Fruit fly (Drosophila melanogaster) whole organism, embryonic: ENCODE measurements around the gene CG11699.

Experiments used
- Ada2b ChIP-seq: fragments of 200-800 bp; sonication (Bioruptor generic); IDR thresholded peaks from 2 replicates; pipeline ENCODE4 v1.3.6; 2022; ENCODE audit warnings: missing biosample characterization, missing genetic modification characterization
- B-H2 ChIP-seq: fragments of 200-800 bp; sonication (Bioruptor generic); optimal IDR thresholded peaks from 2 replicates; lab custom pipeline; 2018; ENCODE audit warnings: missing biosample characterization, mild to moderate bottlenecking, missing genetic modification characterization
- Bdp1 ChIP-seq: fragments of 200-800 bp; sonication (Bioruptor generic); optimal IDR thresholded peaks from 3 replicates; lab custom pipeline; 2016; ENCODE audit warnings: missing biosample characterization, missing genetic modification characterization
- CG10274 ChIP-seq: fragments of 200-800 bp; sonication (Bioruptor generic); optimal IDR thresholded peaks from 3 replicates; lab custom pipeline; 2017; ENCODE audit warnings: missing biosample characterization, mild to moderate bottlenecking, missing genetic modification characterization
- CG10366 ChIP-seq: fragments of 200-800 bp; sonication (Bioruptor generic); IDR thresholded peaks from 2 replicates; pipeline ENCODE4 v1.3.6; 2022; ENCODE audit warnings: missing biosample characterization, missing genetic modification characterization
- CG12744 ChIP-seq: fragments of 200-800 bp; sonication (Bioruptor generic); optimal IDR thresholded peaks from 2 replicates; lab custom pipeline; 2016; ENCODE audit warnings: missing biosample characterization, missing genetic modification characterization
- CG13424 ChIP-seq: fragments of 200-800 bp; sonication (Bioruptor generic); optimal IDR thresholded peaks from 2 replicates; lab custom pipeline; 2019; ENCODE audit warnings: missing biosample characterization, mild to moderate bottlenecking, missing genetic modification characterization, moderate library complexity
- CG14050 ChIP-seq: fragments of 200-800 bp; sonication (Bioruptor generic); IDR thresholded peaks from 3 replicates; pipeline ENCODE4 v1.3.6; 2022; ENCODE audit warnings: missing biosample characterization, missing genetic modification characterization
- CG14965 ChIP-seq: fragments of 200-800 bp; sonication (Bioruptor generic); optimal IDR thresholded peaks from 2 replicates; lab custom pipeline; 2016; ENCODE audit warnings: missing biosample characterization, missing genetic modification characterization, borderline replicate concordance
- CG15269 ChIP-seq: fragments of 200-800 bp; sonication (Bioruptor generic); optimal IDR thresholded peaks from 2 replicates; lab custom pipeline; 2018; ENCODE audit warnings: missing biosample characterization, mild to moderate bottlenecking, missing genetic modification characterization, moderate library complexity
- CG1603 ChIP-seq: fragments of 200-800 bp; sonication (Bioruptor generic); optimal IDR thresholded peaks from 2 replicates; lab custom pipeline; 2019; ENCODE audit warnings: missing biosample characterization, mild to moderate bottlenecking, missing genetic modification characterization, moderate library complexity
- CG16779 ChIP-seq: fragments of 200-800 bp; sonication (Bioruptor generic); IDR thresholded peaks from 2 replicates; pipeline ENCODE4 v1.3.6; 2022; ENCODE audit warnings: missing biosample characterization, missing genetic modification characterization
- CG17385 ChIP-seq: fragments of 200-800 bp; sonication (Bioruptor generic); optimal IDR thresholded peaks from 3 replicates; lab custom pipeline; 2018; ENCODE audit warnings: missing biosample characterization, mild to moderate bottlenecking, missing genetic modification characterization
- CG17802 ChIP-seq: fragments of 200-800 bp; sonication (Bioruptor generic); optimal IDR thresholded peaks from 2 replicates; lab custom pipeline; 2018; ENCODE audit warnings: missing biosample characterization, mild to moderate bottlenecking, missing genetic modification characterization, moderate library complexity
- CG31224 ChIP-seq: fragments of 200-800 bp; sonication (Bioruptor generic); IDR thresholded peaks from 2 replicates; pipeline ENCODE4 v1.3.6; 2022; ENCODE audit warnings: missing biosample characterization, missing genetic modification characterization
- CG31388 ChIP-seq: fragments of 200-800 bp; sonication (Bioruptor generic); optimal IDR thresholded peaks from 2 replicates; lab custom pipeline; 2016; ENCODE audit warnings: missing biosample characterization, missing genetic modification characterization
- CG6272 ChIP-seq: fragments of 200-800 bp; sonication (Bioruptor generic); IDR thresholded peaks from 2 replicates; pipeline ENCODE4 v1.3.6; 2022; ENCODE audit warnings: missing biosample characterization, missing genetic modification characterization
- CG7963 ChIP-seq: fragments of 200-800 bp; sonication (Bioruptor generic); IDR thresholded peaks from 3 replicates; pipeline ENCODE4 v1.3.6; 2022; ENCODE audit warnings: missing biosample characterization, missing genetic modification characterization; ENCODE audit not compliant: partially characterized antibody
- CG8089 ChIP-seq: fragments of 200-800 bp; sonication (Bioruptor generic); optimal IDR thresholded peaks from 3 replicates; lab custom pipeline; 2016; ENCODE audit warnings: missing biosample characterization, missing genetic modification characterization
- CG8765 ChIP-seq: fragments of 200-800 bp; sonication (Bioruptor generic); IDR thresholded peaks from 2 replicates; pipeline ENCODE4 v1.3.6; 2022; ENCODE audit warnings: missing biosample characterization, missing genetic modification characterization
- D19A ChIP-seq: fragments of 200-800 bp; optimal IDR thresholded peaks from 3 replicates; lab custom pipeline; 2019; ENCODE audit warnings: missing biosample characterization, mild to moderate bottlenecking, missing genetic modification characterization, moderate library complexity
- Dfd ChIP-seq, 2 experiments: fragments of >200 bp; optimal IDR thresholded peaks; 2 replicates each; lab custom pipeline; 2017; ENCODE audit warnings: missing biosample characterization in 2 of 2, missing genetic modification characterization in 2 of 2
- Dip2 ChIP-seq: fragments of 200-800 bp; sonication (Bioruptor generic); IDR thresholded peaks from 2 replicates; pipeline ENCODE4 v1.3.6; 2022; ENCODE audit warnings: missing biosample characterization, missing genetic modification characterization
- Dip3 ChIP-seq: fragments of 200-800 bp; sonication (Bioruptor generic); optimal IDR thresholded peaks from 3 replicates; lab custom pipeline; 2016; ENCODE audit warnings: missing biosample characterization, missing genetic modification characterization
- E2f2 ChIP-seq: fragments of 200-800 bp; sonication (Bioruptor generic); IDR thresholded peaks from 2 replicates; pipeline ENCODE4 v1.3.6; 2022; ENCODE audit warnings: missing biosample characterization, missing genetic modification characterization
- HmgD ChIP-seq: fragments of 200-800 bp; sonication (Bioruptor generic); optimal IDR thresholded peaks from 3 replicates; lab custom pipeline; 2016; ENCODE audit warnings: missing biosample characterization, missing genetic modification characterization
- Lhr ChIP-seq: fragments of 200-800 bp; sonication (Bioruptor generic); optimal IDR thresholded peaks from 3 replicates; lab custom pipeline; 2017; ENCODE audit warnings: mild to moderate bottlenecking, missing biosample characterization, missing genetic modification reagents, missing genetic modification characterization
- MESR4 ChIP-seq: fragments of 200-800 bp; sonication (Bioruptor generic); optimal IDR thresholded peaks from 2 replicates; lab custom pipeline; 2018; ENCODE audit warnings: missing biosample characterization, mild to moderate bottlenecking, missing genetic modification characterization, moderate library complexity
- Sox100B ChIP-seq: fragments of 200-800 bp; sonication (Bioruptor generic); optimal IDR thresholded peaks from 3 replicates; lab custom pipeline; 2018; ENCODE audit warnings: missing biosample characterization, mild to moderate bottlenecking, missing genetic modification characterization
- Stat92E ChIP-seq, 3 experiments: fragments of >200 bp in 2 of 3; fragments of 200-800 bp in 1 of 3; sonication (Bioruptor generic) in 1 of 3; optimal IDR thresholded peaks; 2 replicates each; lab custom pipeline; 2017 to 2019; ENCODE audit warnings: missing biosample characterization in 3 of 3, missing genetic modification characterization in 3 of 3, mild to moderate bottlenecking in 1 of 3, moderate library complexity in 1 of 3
- TFAM ChIP-seq: fragments of 200-800 bp; sonication (Bioruptor generic); optimal IDR thresholded peaks from 2 replicates; lab custom pipeline; 2017; ENCODE audit warnings: missing biosample characterization, missing genetic modification characterization, inconsistent platforms
- amos ChIP-seq: fragments of 200-800 bp; sonication (Bioruptor generic); IDR thresholded peaks from 2 replicates; pipeline ENCODE4 v1.3.6; 2022; ENCODE audit warnings: missing biosample characterization, missing genetic modification characterization; ENCODE audit not compliant: partially characterized antibody
- bab2 ChIP-seq: fragments of 200-800 bp; sonication (Bioruptor generic); optimal IDR thresholded peaks from 2 replicates; lab custom pipeline; 2016; ENCODE audit warnings: missing biosample characterization, missing genetic modification characterization
- chinmo ChIP-seq: fragments of 200-800 bp; sonication (Bioruptor generic); IDR thresholded peaks from 4 replicates; pipeline ENCODE4 v1.3.6; 2022; ENCODE audit warnings: missing biosample characterization, missing genetic modification characterization; ENCODE audit not compliant: partially characterized antibody
- chm ChIP-seq: fragments of 200-800 bp; sonication (Bioruptor generic); IDR thresholded peaks from 2 replicates; pipeline ENCODE4 v1.3.6; 2022; ENCODE audit warnings: missing biosample characterization, missing genetic modification characterization
- crc ChIP-seq: fragments of 200-800 bp; sonication (Bioruptor generic); optimal IDR thresholded peaks from 2 replicates; lab custom pipeline; 2016; ENCODE audit warnings: missing biosample characterization, missing genetic modification characterization
- croc ChIP-seq: fragments of 200-800 bp; sonication (Bioruptor generic); conservative IDR thresholded peaks from 3 replicates; pipeline ENCODE4 v1.3.6; 2022; ENCODE audit warnings: missing biosample characterization, missing genetic modification characterization
- dan ChIP-seq: fragments of 200-800 bp; sonication (Bioruptor generic); IDR thresholded peaks from 2 replicates; pipeline ENCODE4 v1.3.6; 2022; ENCODE audit warnings: missing biosample characterization, missing genetic modification characterization
- dysf ChIP-seq: fragments of 200-800 bp; sonication (Bioruptor generic); IDR thresholded peaks from 3 replicates; pipeline ENCODE4 v1.3.6; 2022; ENCODE audit warnings: missing biosample characterization, missing genetic modification characterization
- eve ChIP-seq, 2 experiments: fragments of >200 bp; optimal IDR thresholded peaks; 2 replicates each; lab custom pipeline; 2017; ENCODE audit warnings: missing biosample characterization in 2 of 2, missing genetic modification characterization in 2 of 2
- fd64A ChIP-seq: fragments of 200-800 bp; sonication (Bioruptor generic); optimal IDR thresholded peaks from 3 replicates; lab custom pipeline; 2018; ENCODE audit warnings: missing biosample characterization, mild to moderate bottlenecking, missing genetic modification characterization
- hb ChIP-seq: fragments of 200-800 bp; sonication (Bioruptor generic); IDR thresholded peaks from 3 replicates; pipeline ENCODE4 v1.3.6; 2022; ENCODE audit warnings: missing biosample characterization, missing genetic modification characterization; ENCODE audit not compliant: partially characterized antibody
- her ChIP-seq: fragments of 200-800 bp; sonication (Bioruptor generic); optimal IDR thresholded peaks from 2 replicates; lab custom pipeline; 2016; ENCODE audit warnings: missing biosample characterization, missing genetic modification characterization
- mam ChIP-seq: fragments of 200-800 bp; sonication (Bioruptor generic); optimal IDR thresholded peaks from 3 replicates; lab custom pipeline; 2016; ENCODE audit warnings: missing biosample characterization, missing genetic modification characterization
- pfk ChIP-seq: fragments of 200-800 bp; sonication (Bioruptor generic); optimal IDR thresholded peaks from 2 replicates; lab custom pipeline; 2018; ENCODE audit warnings: missing biosample characterization, mild to moderate bottlenecking, missing genetic modification characterization, moderate library complexity
- run ChIP-seq: fragments of 200-800 bp; sonication (Bioruptor generic); optimal IDR thresholded peaks from 3 replicates; lab custom pipeline; 2018; ENCODE audit warnings: missing biosample characterization, mild to moderate bottlenecking, missing genetic modification characterization
- toy ChIP-seq: fragments of 200-800 bp; sonication (Bioruptor generic); IDR thresholded peaks from 2 replicates; pipeline ENCODE4 v1.3.6; 2022; ENCODE audit warnings: missing biosample characterization, missing genetic modification characterization
- unpg ChIP-seq: fragments of 200-800 bp; sonication (Bioruptor generic); optimal IDR thresholded peaks from 3 replicates; lab custom pipeline; 2018; ENCODE audit warnings: missing biosample characterization, mild to moderate bottlenecking, missing genetic modification characterization, moderate library complexity
- wor ChIP-seq: fragments of 200-800 bp; sonication (Bioruptor generic); IDR thresholded peaks from 2 replicates; pipeline ENCODE4 v1.3.6; 2022; ENCODE audit warnings: missing biosample characterization, missing genetic modification characterization
- zen ChIP-seq: fragments of 200-800 bp; sonication (Bioruptor generic); optimal IDR thresholded peaks from 3 replicates; lab custom pipeline; 2018; ENCODE audit warnings: missing biosample characterization, mild to moderate bottlenecking, missing genetic modification characterization, moderate library complexity

CG11699 gene

DNA sequence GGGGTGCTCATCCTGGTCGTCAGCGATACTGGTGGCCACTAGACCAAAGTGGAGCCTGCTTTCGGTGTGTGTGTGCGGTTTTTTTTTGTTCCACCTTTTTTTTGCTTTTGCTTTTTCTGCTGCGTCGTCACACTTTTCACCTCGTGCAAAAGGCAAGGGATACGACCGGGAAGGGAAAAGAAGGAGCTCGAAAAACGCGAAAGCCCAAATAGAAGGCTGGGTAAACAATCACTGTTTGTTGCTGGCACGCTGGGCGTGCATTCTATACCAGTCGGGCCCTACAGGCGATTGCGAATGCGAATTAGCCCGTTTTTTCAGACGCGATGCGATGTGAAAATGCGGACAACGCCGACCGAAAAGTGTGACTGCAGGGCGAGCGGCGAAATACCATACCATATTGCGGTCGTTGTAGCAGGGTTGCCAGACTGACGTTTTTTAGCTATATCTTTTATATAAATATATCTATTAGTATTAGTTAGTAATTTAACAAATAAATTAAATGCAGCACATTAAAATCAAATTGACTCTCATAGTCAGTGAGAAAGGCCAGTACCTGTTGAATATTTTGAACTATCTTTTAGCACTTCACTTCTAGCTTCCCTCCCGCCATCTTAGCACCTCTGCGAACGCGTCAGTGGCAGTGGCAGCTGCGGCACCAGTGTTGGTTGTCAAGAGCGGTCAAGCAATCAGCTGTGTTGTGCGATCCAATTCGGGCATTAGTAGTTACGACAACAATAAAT lies at the start of gene CG11699, which contains the start of gene Polr2A (continued):
- TF ChIP-seq Dip3 = peak; percentile 40
- TF ChIP-seq CG8089 (GFP tag; lab: Kevin White, UChicago) = no peak
- TF ChIP-seq her (GFP tag; lab: Kevin White, UChicago) = no peak
- peak; percentile 42 for TF ChIP-seq Lhr (GFP tag; lab: Kevin White, UChicago)
- TF ChIP-seq CG31224 (GFP tag; lab: Robert Waterston, UW) = peak; percentile 50; the same call in 1 of the 2 replicates
- no peak for TF ChIP-seq Bdp1 (GFP tag; lab: Kevin White, UChicago)
- TF ChIP-seq CG17802 = no peak
- no peak; the same call in 1 of the 2 replicates for TF ChIP-seq CG6272 (GFP tag; lab: Robert Waterston, UW)
- TF ChIP-seq crc = no peak
- TF ChIP-seq CG13424 (tag; lab: Kevin White, UChicago) = peak; percentile 60
- TF ChIP-seq hb (GFP tag; lab: Robert Waterston, UW) = no peak
- TF ChIP-seq CG17385 = no peak
- no peak for TF ChIP-seq CG15269 (tag; lab: Kevin White, UChicago)
- TF ChIP-seq CG7963 (GFP tag; lab: Robert Waterston, UW) = no peak
- peak; percentile 2 for TF ChIP-seq unpg (GFP tag; lab: Kevin White, UChicago)
- TF ChIP-seq bab2 (GFP tag; lab: Kevin White, UChicago) = no peak
- no peak for TF ChIP-seq CG8765
- TF ChIP-seq D19A (tag; lab: Kevin White, UChicago) = peak; percentile 29
- no peak for TF ChIP-seq Dip2 (GFP tag; lab: Robert Waterston, UW)
- peak; percentile 35; the same call in 1 of the 3 replicates for TF ChIP-seq dysf (GFP tag; lab: Robert Waterston, UW)
- TF ChIP-seq Stat92E (GFP tag; optimal IDR thresholded peaks at IDR 0.05; lab: Kevin White, UChicago) = no peak
- TF ChIP-seq mam (GFP tag; lab: Kevin White, UChicago) = peak; percentile 21
- no peak for TF ChIP-seq Ada2b (GFP tag; lab: Robert Waterston, UW)
- TF ChIP-seq E2f2 (GFP tag; lab: Robert Waterston, UW) = peak; percentile 56
- peak; percentile 27; the same call in 1 of the 2 replicates for TF ChIP-seq amos (GFP tag; lab: Robert Waterston, UW)
- TF ChIP-seq CG14965 (GFP tag; lab: Kevin White, UChicago) = no peak
- TF ChIP-seq CG12744 (GFP tag; lab: Kevin White, UChicago) = no peak
- TF ChIP-seq run (tag; lab: Kevin White, UChicago) = no peak
- no peak; the same call in 2 of the 3 replicates for TF ChIP-seq croc (GFP tag; lab: Robert Waterston, UW)
- TF ChIP-seq Sox100B (GFP tag; lab: Kevin White, UChicago) = no peak
- TF ChIP-seq zen (tag; lab: Kevin White, UChicago) = peak; percentile 40
- no peak for TF ChIP-seq CG1603 (tag; lab: Kevin White, UChicago)
- TF ChIP-seq Dfd (GFP tag; optimal IDR thresholded peaks at IDR 0.05; lab: Kevin White, UChicago) = no peak
- TF ChIP-seq wor (GFP tag; lab: Robert Waterston, UW) = no peak
- no peak for TF ChIP-seq B-H2 (GFP tag; lab: Kevin White, UChicago)
- TF ChIP-seq dan (GFP tag; lab: Robert Waterston, UW) = no peak
- no peak for TF ChIP-seq CG14050 (GFP tag; lab: Robert Waterston, UW)
- no peak for TF ChIP-seq HmgD (GFP tag; lab: Kevin White, UChicago)
- no peak for TF ChIP-seq fd64A (GFP tag; lab: Kevin White, UChicago)
- TF ChIP-seq chinmo (GFP tag; lab: Robert Waterston, UW) = no peak
- TF ChIP-seq CG10366 (GFP tag; lab: Robert Waterston, UW) = no peak; the same call in 1 of the 2 replicates
- peak; percentile 73 for TF ChIP-seq MESR4 (GFP tag; lab: Kevin White, UChicago)
- TF ChIP-seq CG10274 (GFP tag; lab: Kevin White, UChicago) = no peak
- TF ChIP-seq chm = no peak
- no peak for TF ChIP-seq eve (GFP tag; optimal IDR thresholded peaks at IDR 0.05; lab: Kevin White, UChicago)
- TF ChIP-seq CG16779 (GFP tag; lab: Robert Waterston, UW) = no peak
- TF ChIP-seq TFAM (GFP tag; lab: Kevin White, UChicago) = no peak
- no peak for TF ChIP-seq CG31388
- no peak for TF ChIP-seq pfk (GFP tag; lab: Kevin White, UChicago)
- TF ChIP-seq toy (GFP tag; lab: Robert Waterston, UW) = no peak
